Worm (Caenorhabditis elegans) whole organism, L1 larva: Measurements from ENCODE around the gene nhr-237.

Source experiments
- C34B4.2 ChIP-seq: sonication (generic microtip); optimal IDR thresholded peaks from 2 replicates; lab custom pipeline; 2017; ENCODE audit warnings: mild to moderate bottlenecking, missing genetic modification characterization, missing compliant biosample characterization
- Y116A8C.19 ChIP-seq: sonication (generic microtip); optimal IDR thresholded peaks from 2 replicates; lab custom pipeline; 2016; ENCODE audit warnings: missing compliant biosample characterization, missing genetic modification characterization, borderline replicate concordance
- aha-1 ChIP-seq: fragments of 150-350 bp; optimal IDR thresholded peaks from 2 replicates; lab custom pipeline; 2014; ENCODE audit warnings: missing biosample characterization, missing genetic modification characterization
- alr-1 ChIP-seq: fragments of 200-800 bp; sonication (Bioruptor generic); optimal IDR thresholded peaks from 2 replicates; lab custom pipeline; 2018; ENCODE audit warnings: borderline replicate concordance, mild to moderate bottlenecking, missing genetic modification characterization, missing compliant biosample characterization
- blmp-1 ChIP-seq: fragments of 150-350 bp; optimal IDR thresholded peaks from 2 replicates; lab custom pipeline; 2014; ENCODE audit warnings: missing biosample characterization, missing genetic modification characterization
- ceh-63 ChIP-seq: fragments of 200-800 bp; sonication (Bioruptor generic); optimal IDR thresholded peaks from 2 replicates; lab custom pipeline; 2018; ENCODE audit warnings: mild to moderate bottlenecking, missing genetic modification characterization, missing compliant biosample characterization
- ceh-82 ChIP-seq, 3 experiments: fragments of 150-350 bp in 1 of 3; sonication (generic microtip) in 2 of 3; optimal IDR thresholded peaks; 2 replicates each; lab custom pipeline; 2014 to 2017; ENCODE audit warnings: missing biosample characterization in 3 of 3, missing genetic modification characterization in 3 of 3
- ceh-90 ChIP-seq: sonication (generic microtip); optimal IDR thresholded peaks from 2 replicates; lab custom pipeline; 2016; ENCODE audit warnings: missing genetic modification characterization, missing compliant biosample characterization
- ces-1 ChIP-seq: fragments of 150-350 bp; optimal IDR thresholded peaks from 2 replicates; lab custom pipeline; 2014; ENCODE audit warnings: missing biosample characterization, missing genetic modification reagents, missing genetic modification characterization
- efl-1 ChIP-seq, 4 experiments: fragments of 150-350 bp; optimal IDR thresholded peaks in 3 of 4; peaks in 1 of 4; 1 replicate in 1 of 4; 2 replicates in 3 of 4; lab custom pipeline; 2014; ENCODE audit warnings: missing biosample characterization in 2 of 4, missing genetic modification characterization in 2 of 4, missing genetic modification reagents in 2 of 4
- egl-13 ChIP-seq: sonication (generic microtip); optimal IDR thresholded peaks from 2 replicates; lab custom pipeline; 2016; ENCODE audit warnings: missing genotype, missing genetic modification reagents, missing genetic modification characterization, missing compliant biosample characterization
- egl-27 ChIP-seq, 2 experiments: fragments of 150-350 bp in 1 of 2; sonication (generic microtip); optimal IDR thresholded peaks; 3 replicates each; lab custom pipeline; 2017 to 2018; ENCODE audit warnings: missing biosample characterization in 2 of 2, missing genetic modification characterization in 2 of 2, missing genetic modification reagents in 2 of 2
- elt-2 ChIP-seq: sonication (generic microtip); optimal IDR thresholded peaks from 2 replicates; lab custom pipeline; 2016; ENCODE audit warnings: missing genetic modification characterization, mild to moderate bottlenecking, inconsistent platforms, missing compliant biosample characterization, missing genetic modification reagents
- fkh-10 ChIP-seq: sonication (generic microtip); optimal IDR thresholded peaks from 2 replicates; lab custom pipeline; 2017; ENCODE audit warnings: missing biosample characterization, missing genetic modification reagents, missing genetic modification characterization
- fkh-4 ChIP-seq: sonication (generic microtip); optimal IDR thresholded peaks from 2 replicates; lab custom pipeline; 2016; ENCODE audit warnings: missing compliant biosample characterization, missing genetic modification characterization, borderline replicate concordance
- fkh-8 ChIP-seq: sonication (generic microtip); optimal IDR thresholded peaks from 2 replicates; lab custom pipeline; 2016; ENCODE audit warnings: mild to moderate bottlenecking, missing genetic modification characterization, missing compliant biosample characterization
- grh-1 ChIP-seq: fragments of 200-800 bp; sonication (Bioruptor generic); IDR thresholded peaks from 2 replicates; pipeline ENCODE4 v1.3.6; 2022; ENCODE audit warnings: missing genetic modification reagents, missing genetic modification characterization, missing compliant biosample characterization
- hlh-17 ChIP-seq: fragments of 200-800 bp; sonication (Bioruptor generic); optimal IDR thresholded peaks from 2 replicates; lab custom pipeline; 2018; ENCODE audit warnings: missing genetic modification characterization, mild to moderate bottlenecking, missing compliant biosample characterization, moderate library complexity, borderline replicate concordance
- hpl-2 ChIP-seq: fragments of 150-350 bp; optimal IDR thresholded peaks from 2 replicates; lab custom pipeline; 2014; ENCODE audit warnings: missing biosample characterization, missing genetic modification reagents, missing genetic modification characterization
- irx-1 ChIP-seq: sonication (generic microtip); optimal IDR thresholded peaks from 2 replicates; lab custom pipeline; 2016; ENCODE audit warnings: missing genetic modification characterization, missing compliant biosample characterization
- jun-1 ChIP-seq: fragments of 150-350 bp; optimal IDR thresholded peaks from 2 replicates; lab custom pipeline; 2014; ENCODE audit warnings: missing biosample characterization, missing genetic modification reagents, missing genetic modification characterization
- lin-14 ChIP-seq: fragments of 200-800 bp; sonication (Bioruptor generic); optimal IDR thresholded peaks from 2 replicates; lab custom pipeline; 2018; ENCODE audit warnings: mild to moderate bottlenecking, missing genetic modification characterization, moderate library complexity, missing compliant biosample characterization
- lin-15B ChIP-seq: fragments of 150-350 bp; sonication (generic microtip); optimal IDR thresholded peaks from 3 replicates; lab custom pipeline; 2014; ENCODE audit warnings: missing biosample characterization, missing genetic modification characterization
- lin-35 ChIP-seq, 2 experiments: fragments of 150-350 bp; optimal IDR thresholded peaks; 2 replicates each; lab custom pipeline; 2014; ENCODE audit warnings: missing biosample characterization in 2 of 2, missing genetic modification characterization in 2 of 2, missing genetic modification reagents in 2 of 2
- lin-39 ChIP-seq: fragments of 150-350 bp; optimal IDR thresholded peaks from 2 replicates; lab custom pipeline; 2014; ENCODE audit warnings: missing biosample characterization, missing genetic modification reagents, missing genetic modification characterization
- lir-3 ChIP-seq: sonication (generic microtip); optimal IDR thresholded peaks from 2 replicates; lab custom pipeline; 2016; ENCODE audit warnings: mild to moderate bottlenecking, missing genetic modification characterization, moderate library complexity, missing compliant biosample characterization; ENCODE audit not compliant: poor library complexity
- lsy-2 ChIP-seq, 2 experiments: fragments of 150-350 bp; optimal IDR thresholded peaks; 2 replicates each; lab custom pipeline; 2014; ENCODE audit warnings: missing biosample characterization in 2 of 2, missing genetic modification characterization in 2 of 2
- mab-9 ChIP-seq: fragments of 200-800 bp; sonication (Bioruptor generic); IDR thresholded peaks from 2 replicates; pipeline ENCODE4 v1.3.6; 2022; ENCODE audit warnings: missing genetic modification reagents, missing genetic modification characterization, missing compliant biosample characterization
- mdl-1 ChIP-seq, 2 experiments: fragments of 150-350 bp; optimal IDR thresholded peaks; 2 replicates each; lab custom pipeline; 2014 to 2017; ENCODE audit warnings: missing biosample characterization in 2 of 2, missing genetic modification characterization in 2 of 2, inconsistent platforms in 1 of 2
- mep-1 ChIP-seq: fragments of 150-350 bp; optimal IDR thresholded peaks from 2 replicates; lab custom pipeline; 2014; ENCODE audit warnings: missing biosample characterization, missing genetic modification characterization
- nhr-11 ChIP-seq: fragments of 150-350 bp; optimal IDR thresholded peaks from 2 replicates; lab custom pipeline; 2014; ENCODE audit warnings: missing biosample characterization, missing genetic modification characterization
- nhr-20 ChIP-seq: sonication (generic microtip); optimal IDR thresholded peaks from 2 replicates; lab custom pipeline; 2016; ENCODE audit warnings: mild to moderate bottlenecking, missing genetic modification characterization, missing compliant biosample characterization
- nhr-237 ChIP-seq: fragments of 150-350 bp; optimal IDR thresholded peaks from 2 replicates; lab custom pipeline; 2014; ENCODE audit warnings: missing biosample characterization, missing genetic modification characterization
- nhr-28 ChIP-seq: fragments of 150-350 bp; optimal IDR thresholded peaks from 2 replicates; lab custom pipeline; 2014; ENCODE audit warnings: missing biosample characterization, missing genetic modification characterization
- nhr-47 ChIP-seq: sonication (generic microtip); optimal IDR thresholded peaks from 2 replicates; lab custom pipeline; 2016; ENCODE audit warnings: mild to moderate bottlenecking, missing genetic modification characterization, moderate library complexity, missing compliant biosample characterization
- nhr-76 ChIP-seq: sonication (generic microtip); optimal IDR thresholded peaks from 2 replicates; lab custom pipeline; 2017; ENCODE audit warnings: missing biosample characterization, missing genetic modification characterization
- nhr-90 ChIP-seq: sonication (generic microtip); optimal IDR thresholded peaks from 2 replicates; lab custom pipeline; 2016; ENCODE audit warnings: mild to moderate bottlenecking, missing genetic modification characterization, missing compliant biosample characterization; ENCODE audit not compliant: poor library complexity
- pax-3 ChIP-seq: fragments of 200-800 bp; sonication (Bioruptor generic); optimal IDR thresholded peaks from 2 replicates; lab custom pipeline; 2018; ENCODE audit warnings: mild to moderate bottlenecking, missing genetic modification characterization, moderate library complexity, missing compliant biosample characterization
- pqm-1 ChIP-seq: sonication (generic microtip); optimal IDR thresholded peaks from 3 replicates; lab custom pipeline; 2017; ENCODE audit warnings: missing biosample characterization, missing genetic modification characterization
- rnt-1 ChIP-seq: sonication (generic microtip); optimal IDR thresholded peaks from 2 replicates; lab custom pipeline; 2016; ENCODE audit warnings: mild to moderate bottlenecking, missing genetic modification characterization, moderate library complexity, missing compliant biosample characterization
- skn-1 ChIP-seq: fragments of 150-350 bp; optimal IDR thresholded peaks from 2 replicates; lab custom pipeline; 2014; ENCODE audit warnings: missing biosample characterization, missing genetic modification characterization
- snpc-4 ChIP-seq: fragments of 150-350 bp; optimal IDR thresholded peaks from 2 replicates; lab custom pipeline; 2014; ENCODE audit warnings: missing biosample characterization, missing genetic modification characterization
- snu-23 ChIP-seq: sonication (generic microtip); optimal IDR thresholded peaks from 2 replicates; lab custom pipeline; 2016; ENCODE audit warnings: missing genetic modification characterization, missing compliant biosample characterization
- sup-37 ChIP-seq: fragments of 200-800 bp; sonication (Bioruptor generic); optimal IDR thresholded peaks from 2 replicates; lab custom pipeline; 2018; ENCODE audit warnings: mild to moderate bottlenecking, missing genetic modification characterization, missing compliant biosample characterization
- tbx-2 ChIP-seq: sonication (generic microtip); optimal IDR thresholded peaks from 2 replicates; lab custom pipeline; 2016; ENCODE audit warnings: missing genetic modification characterization, missing compliant biosample characterization
- tlp-1 ChIP-seq: fragments of 150-350 bp; optimal IDR thresholded peaks from 2 replicates; lab custom pipeline; 2014; ENCODE audit warnings: missing biosample characterization, missing genetic modification characterization
- unc-130 ChIP-seq: fragments of 150-350 bp; optimal IDR thresholded peaks from 2 replicates; lab custom pipeline; 2017; ENCODE audit warnings: missing biosample characterization, missing genetic modification characterization, inconsistent platforms
- unc-30 ChIP-seq: sonication (generic microtip); optimal IDR thresholded peaks from 2 replicates; lab custom pipeline; 2017; ENCODE audit warnings: missing biosample characterization, missing genetic modification characterization
- unc-86 ChIP-seq: sonication (generic microtip); optimal IDR thresholded peaks from 2 replicates; lab custom pipeline; 2016; ENCODE audit warnings: missing genetic modification characterization, missing compliant biosample characterization
- vab-15 ChIP-seq: sonication (generic microtip); optimal IDR thresholded peaks from 2 replicates; lab custom pipeline; 2017; ENCODE audit warnings: missing genotype, mild to moderate bottlenecking, missing genetic modification characterization, missing compliant biosample characterization
- zip-4 ChIP-seq: fragments of 200-800 bp; sonication (Bioruptor generic); optimal IDR thresholded peaks from 2 replicates; lab custom pipeline; 2018; ENCODE audit warnings: mild to moderate bottlenecking, missing genetic modification characterization, moderate library complexity, missing compliant biosample characterization
- ztf-11 ChIP-seq, 2 experiments: sonication (generic microtip); optimal IDR thresholded peaks; 2 replicates each; lab custom pipeline; 2016 to 2017; ENCODE audit warnings: missing genetic modification characterization in 2 of 2, missing biosample characterization in 1 of 2, missing compliant biosample characterization in 1 of 2

nhr-237 gene

DNA sequence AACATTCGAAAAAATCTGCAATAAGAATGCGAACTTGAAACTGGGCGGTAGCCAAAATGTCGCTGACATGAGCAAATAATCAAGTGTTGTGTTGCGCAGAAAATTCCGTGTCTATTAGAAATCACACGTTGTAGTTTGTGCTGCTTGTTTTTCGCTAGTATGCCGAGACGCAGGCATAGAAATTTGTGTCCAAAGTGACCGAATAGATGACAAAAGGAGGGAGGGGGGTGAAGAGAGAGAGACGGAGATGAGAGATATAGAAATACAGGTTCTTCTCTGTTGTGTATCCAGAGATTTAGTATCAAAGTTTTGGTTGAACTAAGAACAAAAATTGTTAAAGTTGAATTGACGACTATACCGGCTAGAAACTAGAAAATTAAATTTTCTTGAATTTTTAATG lies 649 bp upstream of the nhr-237 start:
- no peak for TF ChIP-seq nhr-76 (tag; lab: Kevin White, UChicago)
- no peak for TF ChIP-seq unc-30 (tag; lab: Kevin White, UChicago)
- TF ChIP-seq blmp-1 (tag; lab: Kevin White, UChicago) = peak; percentile 65
- peak; percentile 35 for TF ChIP-seq jun-1 (tag; lab: Kevin White, UChicago)
- peak; percentile 54 for TF ChIP-seq snu-23
- no peak for TF ChIP-seq Y116A8C.19
- no peak for TF ChIP-seq ceh-90 (tag; lab: Kevin White, UChicago)
- no peak for TF ChIP-seq elt-2
- TF ChIP-seq efl-1 (optimal IDR thresholded peaks at IDR 0.05; lab: Kevin White, UChicago) = peak; percentile 5 to 6
- no peak for TF ChIP-seq efl-1 (GFP tag; optimal IDR thresholded peaks at IDR 0.05 in 1 of 2; lab: Kevin White, UChicago)
- TF ChIP-seq lin-39 = no peak
- peak; percentile 3 for TF ChIP-seq nhr-11
- peak in 2 of 3 experiments; percentile 10 to 17 for TF ChIP-seq ceh-82 (tag; optimal IDR thresholded peaks at IDR 0.05; lab: Kevin White, UChicago)
- no peak for TF ChIP-seq grh-1
- no peak for TF ChIP-seq snpc-4 (tag; lab: Kevin White, UChicago)
- no peak for TF ChIP-seq hlh-17 (GFP tag; lab: Kevin White, UChicago)
- TF ChIP-seq mdl-1 (tag; optimal IDR thresholded peaks at IDR 0.05; lab: Kevin White, UChicago) = peak in 1 of 2 experiments; percentile 49
- no peak for TF ChIP-seq unc-130 (tag; lab: Kevin White, UChicago)
- TF ChIP-seq ztf-11 (tag; optimal IDR thresholded peaks at IDR 0.05; lab: Kevin White, UChicago) = no peak
- TF ChIP-seq lsy-2 (tag; optimal IDR thresholded peaks at IDR 0.05; lab: Kevin White, UChicago) = peak in 1 of 2 experiments; percentile 25
- TF ChIP-seq fkh-4 (tag; lab: Kevin White, UChicago) = no peak
- TF ChIP-seq mep-1 (tag; lab: Kevin White, UChicago) = peak; percentile 27
- peak; percentile 95 for TF ChIP-seq lin-14 (GFP tag; lab: Kevin White, UChicago)
- TF ChIP-seq lir-3 (tag; lab: Kevin White, UChicago) = no peak
- no peak for TF ChIP-seq sup-37
- no peak for TF ChIP-seq zip-4
- peak; percentile 83 for TF ChIP-seq nhr-20 (tag; lab: Kevin White, UChicago)
- no peak for TF ChIP-seq rnt-1
- TF ChIP-seq aha-1 (tag; lab: Kevin White, UChicago) = no peak
- TF ChIP-seq mab-9 (GFP tag; lab: Robert Waterston, UW) = no peak
- no peak for TF ChIP-seq ceh-63
- no peak for TF ChIP-seq vab-15
- TF ChIP-seq unc-86 (tag; lab: Kevin White, UChicago) = no peak
- TF ChIP-seq egl-27 (tag; optimal IDR thresholded peaks at IDR 0.05; lab: Kevin White, UChicago) = no peak
- TF ChIP-seq tlp-1 (tag; lab: Kevin White, UChicago) = no peak
- peak; percentile 45 for TF ChIP-seq tbx-2
- TF ChIP-seq nhr-90 (tag; lab: Kevin White, UChicago) = peak; percentile 47
- TF ChIP-seq nhr-28 (tag; lab: Kevin White, UChicago) = peak; percentile 83
- no peak for TF ChIP-seq alr-1 (tag; lab: Kevin White, UChicago)
- no peak for TF ChIP-seq fkh-10
- TF ChIP-seq pqm-1 (tag; lab: Kevin White, UChicago) = no peak
- TF ChIP-seq skn-1 (tag; lab: Kevin White, UChicago) = peak; percentile 81
- TF ChIP-seq hpl-2 (GFP tag; lab: Kevin White, UChicago) = no peak
- TF ChIP-seq nhr-237 (tag; lab: Kevin White, UChicago) = no peak
- no peak for TF ChIP-seq irx-1
- no peak for TF ChIP-seq nhr-47
- no peak for TF ChIP-seq C34B4.2 (tag; lab: Kevin White, UChicago)
- no peak for TF ChIP-seq ces-1
- peak; percentile 30 for TF ChIP-seq fkh-8 (tag; lab: Kevin White, UChicago)
- TF ChIP-seq lin-35 (GFP tag; optimal IDR thresholded peaks at IDR 0.05; lab: Kevin White, UChicago) = peak in 1 of 2 experiments; percentile 57
- TF ChIP-seq egl-13 (tag; lab: Kevin White, UChicago) = no peak
- no peak for TF ChIP-seq pax-3
- TF ChIP-seq lin-15B (tag; lab: Kevin White, UChicago) = no peak
